Worm (Caenorhabditis elegans) whole organism, early embryonic: ENCODE results near the gene sre-5.

ENCODE experiments used
- aly-1 ChIP-seq: sonication (generic microtip); optimal IDR thresholded peaks from 2 replicates; lab custom pipeline; 2016; ENCODE audit warnings: missing genetic modification characterization, missing compliant biosample characterization
- ama-1 ChIP-seq: fragments of 150-350 bp; optimal IDR thresholded peaks from 2 replicates; lab custom pipeline; 2014
- ets-7 ChIP-seq: sonication (generic microtip); optimal IDR thresholded peaks from 2 replicates; lab custom pipeline; 2016; ENCODE audit warnings: missing genotype, missing genetic modification characterization, missing compliant biosample characterization
- hmbx-1 ChIP-seq: sonication (generic microtip); optimal IDR thresholded peaks from 2 replicates; lab custom pipeline; 2016; ENCODE audit warnings: mild to moderate bottlenecking, missing genetic modification characterization, missing compliant biosample characterization
- hnd-1 ChIP-seq: sonication (generic microtip); optimal IDR thresholded peaks from 2 replicates; lab custom pipeline; 2016; ENCODE audit warnings: missing genetic modification characterization, missing compliant biosample characterization
- pes-1 ChIP-seq: fragments of 200-800 bp; sonication (Bioruptor generic); IDR thresholded peaks from 2 replicates; pipeline ENCODE4 v1.3.6; 2022; ENCODE audit warnings: missing genetic modification reagents, missing genetic modification characterization, missing compliant biosample characterization
- scrt-1 ChIP-seq: fragments of 200-800 bp; sonication (Bioruptor generic); IDR thresholded peaks from 2 replicates; pipeline ENCODE4 v1.3.6; 2022; ENCODE audit warnings: missing genetic modification characterization, missing compliant biosample characterization
- tbx-37 ChIP-seq: fragments of 200-800 bp; sonication (Bioruptor generic); conservative IDR thresholded peaks from 2 replicates; pipeline ENCODE4 v1.3.6; 2022; ENCODE audit warnings: missing genetic modification reagents, missing genetic modification characterization, missing compliant biosample characterization
- tra-4 ChIP-seq: sonication (generic microtip); optimal IDR thresholded peaks from 2 replicates; lab custom pipeline; 2017; ENCODE audit warnings: missing genetic modification characterization, missing compliant biosample characterization

DNA sequence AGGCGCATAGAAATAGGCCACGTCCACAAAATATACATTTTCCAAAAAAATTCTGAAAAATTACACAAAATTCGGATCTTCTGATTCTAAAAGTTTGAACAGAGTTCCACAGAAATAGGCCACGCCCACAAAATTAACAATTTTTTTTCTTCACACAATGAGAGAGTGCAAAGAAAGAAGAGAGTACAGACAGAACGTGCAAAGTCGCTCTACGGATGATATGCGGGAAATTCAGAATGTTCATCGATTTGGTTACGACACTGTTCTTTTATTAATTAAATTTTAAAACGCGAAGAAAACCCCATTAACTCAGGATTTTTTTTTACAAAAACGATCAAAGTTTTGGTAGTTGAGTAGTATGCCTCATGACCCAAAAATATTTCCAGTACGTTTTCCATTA is 32.0 kb upstream of the sre-5 start:
- TF ChIP-seq ama-1 (lab: Kevin White, UChicago) (no peak), pes-1 (GFP tag; lab: Robert Waterston, UW) (no peak), ets-7 (tag; lab: Kevin White, UChicago) (no peak), aly-1 (tag; lab: Kevin White, UChicago) (no peak), tra-4 (no peak), tbx-37 (GFP tag; lab: Robert Waterston, UW) (no peak), hnd-1 (tag; lab: Kevin White, UChicago) (no peak), scrt-1 (GFP tag; lab: Robert Waterston, UW) (no peak), hmbx-1 (tag; lab: Kevin White, UChicago) (no peak)
